Fruit fly (Drosophila melanogaster) whole organism, prepupa: ENCODE results near the gene CG5776.

ENCODE experiments used
- Blimp-1 ChIP-seq: fragments of 200-800 bp; sonication (Bioruptor generic); optimal IDR thresholded peaks from 3 replicates; lab custom pipeline; 2017; ENCODE audit warnings: missing biosample characterization, missing genetic modification characterization, mild to moderate bottlenecking, moderate library complexity, missing genetic modification reagents
- CG10631 ChIP-seq: fragments of 200-800 bp; sonication (Bioruptor generic); optimal IDR thresholded peaks from 2 replicates; lab custom pipeline; 2016; ENCODE audit warnings: missing biosample characterization, missing genetic modification characterization
- CG15336 ChIP-seq: fragments of 200-800 bp; sonication (Bioruptor generic); IDR thresholded peaks from 2 replicates; pipeline ENCODE4 v1.3.6; 2022; ENCODE audit warnings: missing biosample characterization, missing genetic modification characterization
- CG1621 ChIP-seq: fragments of 200-800 bp; sonication (Bioruptor generic); optimal IDR thresholded peaks from 3 replicates; lab custom pipeline; 2018; ENCODE audit warnings: missing biosample characterization, mild to moderate bottlenecking, missing genetic modification characterization
- CG16779 ChIP-seq: fragments of 200-800 bp; sonication (Bioruptor generic); optimal IDR thresholded peaks from 3 replicates; lab custom pipeline; 2017; ENCODE audit warnings: missing biosample characterization, mild to moderate bottlenecking, missing genetic modification characterization
- CG31627 ChIP-seq: fragments of 200-800 bp; sonication (Bioruptor generic); optimal IDR thresholded peaks from 3 replicates; lab custom pipeline; 2016; ENCODE audit warnings: missing biosample characterization, missing genetic modification characterization
- CG32006 ChIP-seq: fragments of 200-800 bp; sonication (Bioruptor generic); optimal IDR thresholded peaks from 3 replicates; lab custom pipeline; 2017; ENCODE audit warnings: missing biosample characterization, mild to moderate bottlenecking, missing genetic modification characterization
- CG4318 ChIP-seq: fragments of 200-800 bp; sonication (Bioruptor generic); optimal IDR thresholded peaks from 3 replicates; lab custom pipeline; 2017; ENCODE audit warnings: missing biosample characterization, mild to moderate bottlenecking, missing genetic modification characterization
- CG6163 ChIP-seq: fragments of 200-800 bp; sonication (Bioruptor generic); IDR thresholded peaks from 3 replicates; pipeline ENCODE4 v1.3.6; 2022; ENCODE audit warnings: missing biosample characterization, missing genetic modification characterization
- CG6792 ChIP-seq: fragments of 200-800 bp; sonication (Bioruptor generic); optimal IDR thresholded peaks from 3 replicates; lab custom pipeline; 2016; ENCODE audit warnings: missing biosample characterization, missing genetic modification characterization
- CG6808 ChIP-seq: fragments of 200-800 bp; sonication (Bioruptor generic); optimal IDR thresholded peaks from 3 replicates; lab custom pipeline; 2017; ENCODE audit warnings: missing biosample characterization, missing genetic modification characterization, mild to moderate bottlenecking, moderate library complexity, missing genetic modification reagents
- CG6854 ChIP-seq: fragments of 200-800 bp; sonication (Bioruptor generic); optimal IDR thresholded peaks from 2 replicates; lab custom pipeline; 2017; ENCODE audit warnings: missing biosample characterization, mild to moderate bottlenecking, missing genetic modification characterization
- CG7368 ChIP-seq: fragments of 200-800 bp; sonication (Bioruptor generic); optimal IDR thresholded peaks from 3 replicates; lab custom pipeline; 2016; ENCODE audit warnings: missing biosample characterization, missing genetic modification characterization
- CG8119 ChIP-seq: fragments of 200-800 bp; sonication (Bioruptor generic); IDR thresholded peaks from 3 replicates; pipeline ENCODE4 v1.3.6; 2022; ENCODE audit warnings: missing biosample characterization, missing genetic modification characterization
- CG8632 ChIP-seq: fragments of 200-800 bp; sonication (Bioruptor generic); optimal IDR thresholded peaks from 3 replicates; lab custom pipeline; 2016; ENCODE audit warnings: missing biosample characterization, missing genetic modification characterization
- Eip78C ChIP-seq: fragments of 200-800 bp; sonication (Bioruptor generic); peaks from one replicate; lab custom pipeline; 2016; ENCODE audit warnings: missing biosample characterization, missing genetic modification characterization
- Eip93F ChIP-seq: fragments of 200-800 bp; sonication (Bioruptor generic); optimal IDR thresholded peaks from 2 replicates; lab custom pipeline; 2016; ENCODE audit warnings: missing biosample characterization, mild to moderate bottlenecking, missing genetic modification characterization
- Ets21C ChIP-seq: fragments of 200-800 bp; sonication (Bioruptor generic); optimal IDR thresholded peaks from 3 replicates; lab custom pipeline; 2016; ENCODE audit warnings: missing biosample characterization, missing genetic modification characterization
- Hr39 ChIP-seq: fragments of 200-800 bp; sonication (Bioruptor generic); optimal IDR thresholded peaks from 2 replicates; lab custom pipeline; 2016; ENCODE audit warnings: missing biosample characterization, missing genetic modification characterization
- Hr4 ChIP-seq: fragments of 200-800 bp; sonication (Bioruptor generic); optimal IDR thresholded peaks from 3 replicates; lab custom pipeline; 2016; ENCODE audit warnings: missing biosample characterization, missing genetic modification characterization
- OdsH ChIP-seq: fragments of 200-800 bp; sonication (Bioruptor generic); optimal IDR thresholded peaks from 3 replicates; lab custom pipeline; 2016; ENCODE audit warnings: missing biosample characterization, missing genetic modification characterization
- Smox ChIP-seq: fragments of 200-800 bp; sonication (Bioruptor generic); optimal IDR thresholded peaks from 3 replicates; lab custom pipeline; 2016; ENCODE audit warnings: missing biosample characterization, missing genetic modification characterization
- Sox102F ChIP-seq: fragments of 200-800 bp; sonication (Bioruptor generic); optimal IDR thresholded peaks from 2 replicates; lab custom pipeline; 2016; ENCODE audit warnings: missing biosample characterization, mild to moderate bottlenecking, missing genetic modification characterization
- Sox14 ChIP-seq: fragments of 200-800 bp; sonication (Bioruptor generic); optimal IDR thresholded peaks from 3 replicates; lab custom pipeline; 2016; ENCODE audit warnings: missing biosample characterization, missing genetic modification characterization
- acj6 ChIP-seq: fragments of 200-800 bp; sonication (Bioruptor generic); optimal IDR thresholded peaks from 3 replicates; lab custom pipeline; 2016; ENCODE audit warnings: missing biosample characterization, missing genetic modification characterization
- dac ChIP-seq: fragments of 200-800 bp; sonication (Bioruptor generic); optimal IDR thresholded peaks from 2 replicates; lab custom pipeline; 2017; ENCODE audit warnings: missing biosample characterization, mild to moderate bottlenecking, missing genetic modification characterization
- dsx ChIP-seq: fragments of 200-800 bp; optimal IDR thresholded peaks from 3 replicates; lab custom pipeline; 2019; ENCODE audit warnings: missing biosample characterization, mild to moderate bottlenecking, missing genetic modification characterization, moderate library complexity; ENCODE audit not compliant: poor library complexity, severe bottlenecking
- eg ChIP-seq: fragments of 200-800 bp; sonication (Bioruptor generic); IDR thresholded peaks from 3 replicates; pipeline ENCODE4 v1.3.6; 2022; ENCODE audit warnings: missing biosample characterization, missing genetic modification characterization
- esn ChIP-seq: fragments of 200-800 bp; sonication (Bioruptor generic); optimal IDR thresholded peaks from 2 replicates; lab custom pipeline; 2016; ENCODE audit warnings: missing biosample characterization, mild to moderate bottlenecking, missing genetic modification characterization, moderate library complexity
- fd59A ChIP-seq: fragments of 200-800 bp; sonication (Bioruptor generic); optimal IDR thresholded peaks from 2 replicates; lab custom pipeline; 2017; ENCODE audit warnings: missing biosample characterization, mild to moderate bottlenecking, missing genetic modification characterization, missing genetic modification reagents
- fkh ChIP-seq: fragments of 200-800 bp; sonication (Bioruptor generic); optimal IDR thresholded peaks from 3 replicates; lab custom pipeline; 2017; ENCODE audit warnings: missing biosample characterization, mild to moderate bottlenecking, missing genetic modification characterization, moderate library complexity
- lz ChIP-seq: fragments of 200-800 bp; sonication (Bioruptor generic); optimal IDR thresholded peaks from 3 replicates; lab custom pipeline; 2016; ENCODE audit warnings: missing biosample characterization, missing genetic modification characterization
- net ChIP-seq: fragments of 200-800 bp; sonication (Bioruptor generic); optimal IDR thresholded peaks from 3 replicates; lab custom pipeline; 2016; ENCODE audit warnings: missing biosample characterization, missing genetic modification characterization
- pdm3 ChIP-seq: fragments of 200-800 bp; sonication (Bioruptor generic); optimal IDR thresholded peaks from 3 replicates; lab custom pipeline; 2016; ENCODE audit warnings: missing biosample characterization, missing genetic modification characterization
- salr ChIP-seq, 2 experiments: fragments of 200-800 bp; sonication (Bioruptor generic); optimal IDR thresholded peaks; 3 replicates each; lab custom pipeline; 2016 to 2018; ENCODE audit warnings: missing biosample characterization in 2 of 2, missing genetic modification characterization in 2 of 2, mild to moderate bottlenecking in 1 of 2
- spab ChIP-seq: fragments of 200-800 bp; sonication (Bioruptor generic); optimal IDR thresholded peaks from 2 replicates; lab custom pipeline; 2017; ENCODE audit warnings: missing biosample characterization, mild to moderate bottlenecking, missing genetic modification characterization, missing genetic modification reagents
- ss ChIP-seq, 2 experiments: fragments of 200-800 bp; sonication (Bioruptor generic); optimal IDR thresholded peaks; 2 replicates in 1 of 2; 3 replicates in 1 of 2; lab custom pipeline; 2017 to 2018; ENCODE audit warnings: mild to moderate bottlenecking in 2 of 2, missing biosample characterization in 2 of 2, missing genetic modification characterization in 2 of 2, moderate library complexity in 1 of 2
- topi ChIP-seq: fragments of 200-800 bp; sonication (Bioruptor generic); optimal IDR thresholded peaks from 3 replicates; lab custom pipeline; 2016; ENCODE audit warnings: missing biosample characterization, missing genetic modification characterization
- vri ChIP-seq: fragments of 200-800 bp; sonication (Bioruptor generic); optimal IDR thresholded peaks from 3 replicates; lab custom pipeline; 2016; ENCODE audit warnings: missing biosample characterization, mild to moderate bottlenecking, missing genetic modification characterization

The CG5776 gene

DNA sequence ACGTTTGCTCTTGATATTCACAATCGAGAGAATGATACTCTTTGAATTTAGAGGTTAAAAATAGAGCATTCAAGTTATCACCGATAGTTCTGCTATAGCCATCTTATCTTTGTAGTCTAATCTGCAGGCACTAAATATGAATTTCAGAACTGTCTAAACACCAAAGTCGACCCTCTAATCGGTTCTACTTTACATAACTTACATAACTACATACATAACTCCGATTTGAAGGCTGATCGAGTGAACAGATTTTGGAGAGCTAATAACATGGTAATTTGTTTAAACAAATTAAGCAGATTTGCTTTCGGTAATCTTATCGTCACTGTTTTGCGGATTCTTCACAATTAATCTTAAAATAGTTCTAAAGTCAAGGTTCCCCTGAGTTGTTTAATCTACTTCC lies 2.8 kb downstream of the CG5776 start:
- TF ChIP-seq fd59A (GFP tag; lab: Kevin White, UChicago): no peak
- TF ChIP-seq Ets21C (GFP tag; lab: Kevin White, UChicago): no peak
- no peak for TF ChIP-seq CG15336
- no peak for TF ChIP-seq CG10631 (GFP tag; lab: Kevin White, UChicago)
- no peak for TF ChIP-seq CG6808 (GFP tag; lab: Kevin White, UChicago)
- no peak for TF ChIP-seq CG7368
- TF ChIP-seq spab (GFP tag; lab: Kevin White, UChicago): no peak
- no peak for TF ChIP-seq dsx (GFP tag; lab: Kevin White, UChicago)
- TF ChIP-seq pdm3: no peak
- TF ChIP-seq CG4318 (GFP tag; lab: Kevin White, UChicago): no peak
- no peak for TF ChIP-seq ss (GFP tag; optimal IDR thresholded peaks at IDR 0.05; lab: Kevin White, UChicago)
- TF ChIP-seq Hr39: no peak
- TF ChIP-seq Sox14 (GFP tag; lab: Kevin White, UChicago): no peak
- no peak for TF ChIP-seq acj6 (GFP tag; lab: Kevin White, UChicago)
- TF ChIP-seq net: no peak
- no peak for TF ChIP-seq topi (GFP tag; lab: Kevin White, UChicago)
- no peak for TF ChIP-seq Hr4

DNA sequence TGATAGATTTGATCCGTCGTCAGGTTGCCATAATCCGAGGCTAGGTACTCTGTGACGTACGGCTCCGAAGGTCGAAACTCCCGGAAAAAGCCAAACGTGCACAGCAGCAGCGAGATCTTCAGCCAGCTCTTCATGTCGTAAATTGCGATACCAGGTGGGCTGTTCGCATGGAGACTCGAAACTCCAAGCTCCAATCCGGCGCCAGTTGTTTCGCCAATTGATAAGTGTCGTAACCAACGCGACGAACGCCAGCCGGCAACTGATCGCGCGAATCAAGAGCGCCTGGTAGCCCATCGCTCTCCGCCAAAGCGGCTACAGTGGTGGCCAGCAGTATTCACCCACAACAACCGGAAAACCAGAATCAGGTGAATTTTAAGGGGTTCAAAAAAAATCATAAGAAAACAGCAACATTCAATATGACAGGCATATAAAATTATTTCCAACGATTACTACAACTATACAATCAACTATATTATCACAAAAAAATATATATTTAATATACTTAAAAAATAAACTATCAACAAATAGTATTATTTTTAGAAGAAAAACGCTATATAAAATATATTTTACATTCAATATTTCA lies 3.8 kb downstream of the CG5776 start, which contains the start of gene CG17036:
Gene CG17036 (minus strand): TSS at position 366 of the 583 bp plus-strand sequence.
- no peak for TF ChIP-seq CG4318 (GFP tag; lab: Kevin White, UChicago)
- no peak for TF ChIP-seq topi (GFP tag; lab: Kevin White, UChicago)
- no peak for TF ChIP-seq CG10631 (GFP tag; lab: Kevin White, UChicago)
- no peak for TF ChIP-seq Blimp-1 (GFP tag; lab: Kevin White, UChicago)
- TF ChIP-seq esn: peak; percentile 31
- TF ChIP-seq Eip93F (GFP tag; lab: Kevin White, UChicago): no peak
- no peak for TF ChIP-seq Hr4
- TF ChIP-seq salr (GFP tag; optimal IDR thresholded peaks at IDR 0.05; lab: Kevin White, UChicago): no peak
- no peak for TF ChIP-seq Smox (GFP tag; lab: Kevin White, UChicago)
- TF ChIP-seq CG6792 (GFP tag; lab: Kevin White, UChicago): peak; percentile 10
- no peak for TF ChIP-seq Sox102F
- peak; percentile 57 for TF ChIP-seq Eip78C (GFP tag; lab: Kevin White, UChicago)
- TF ChIP-seq CG6854: peak; percentile 15
- TF ChIP-seq OdsH (GFP tag; lab: Kevin White, UChicago): no peak
- no peak for TF ChIP-seq CG31627
- peak; percentile 48; the same call in 2 of the 3 replicates for TF ChIP-seq CG6163 (GFP tag; lab: Robert Waterston, UW)
- TF ChIP-seq CG8119: peak; percentile 36; the same call in 1 of the 3 replicates
- TF ChIP-seq CG32006 (GFP tag; lab: Kevin White, UChicago): peak; percentile 49
- peak; percentile 19 for TF ChIP-seq CG1621 (tag; lab: Kevin White, UChicago)
- TF ChIP-seq CG8632 (GFP tag; lab: Kevin White, UChicago): peak; percentile 42

DNA sequence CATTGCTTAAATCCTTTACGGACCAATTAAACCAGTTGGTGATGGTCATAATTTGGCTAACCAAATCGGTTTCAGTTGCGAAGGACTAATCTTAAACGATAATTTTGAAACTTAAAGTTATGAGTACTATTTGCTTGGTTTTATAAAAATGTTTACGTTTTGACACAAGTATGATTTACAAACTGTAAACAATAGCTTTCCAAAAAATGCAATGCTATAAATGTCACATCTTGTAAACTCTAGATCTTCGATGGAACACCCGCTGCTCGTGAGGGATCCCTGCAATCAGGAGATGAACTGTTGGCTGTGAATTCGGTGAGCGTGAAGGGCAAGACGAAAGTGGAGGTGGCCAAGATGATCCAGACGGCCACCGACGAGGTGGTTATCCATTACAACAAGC lies 7.0 kb downstream of the CG5776 start, which contains the start of gene CG5781:
Gene CG5781 (minus strand): TSS at position 101 of the 400 bp plus-strand sequence.
- TF ChIP-seq fkh (no peak), dac (GFP tag; lab: Kevin White, UChicago) (no peak), lz (GFP tag; lab: Kevin White, UChicago) (no peak), ss (GFP tag; optimal IDR thresholded peaks at IDR 0.05; lab: Kevin White, UChicago) (no peak), Eip93F (GFP tag; lab: Kevin White, UChicago) (no peak), eg (GFP tag; lab: Robert Waterston, UW) (no peak), Blimp-1 (GFP tag; lab: Kevin White, UChicago) (no peak), CG16779 (tag; lab: Kevin White, UChicago) (no peak), CG8119 (no peak), net (no peak), vri (GFP tag; lab: Kevin White, UChicago) (no peak)
